Worm (Caenorhabditis elegans) whole organism, early embryonic: ENCODE data around the gene glb-1.

Source experiments
- B0310.2 ChIP-seq: sonication (generic microtip); optimal IDR thresholded peaks from 2 replicates; lab custom pipeline; 2016; ENCODE audit warnings: mild to moderate bottlenecking, missing genetic modification characterization, missing compliant biosample characterization
- F13C5.2 ChIP-seq: sonication (generic microtip); optimal IDR thresholded peaks from 2 replicates; lab custom pipeline; 2017; ENCODE audit warnings: mild to moderate bottlenecking, missing genetic modification characterization, inconsistent platforms, missing compliant biosample characterization
- aly-1 ChIP-seq: sonication (generic microtip); optimal IDR thresholded peaks from 2 replicates; lab custom pipeline; 2016; ENCODE audit warnings: missing genetic modification characterization, missing compliant biosample characterization
- ama-1 ChIP-seq: fragments of 150-350 bp; optimal IDR thresholded peaks from 2 replicates; lab custom pipeline; 2014
- ceh-13 ChIP-seq: fragments of 200-800 bp; sonication (Bioruptor generic); optimal IDR thresholded peaks from 2 replicates; lab custom pipeline; 2018; ENCODE audit warnings: mild to moderate bottlenecking, missing genetic modification characterization, missing compliant biosample characterization
- ceh-36 ChIP-seq: sonication (generic microtip); optimal IDR thresholded peaks from 2 replicates; lab custom pipeline; 2016; ENCODE audit warnings: missing genetic modification characterization, inconsistent platforms, missing compliant biosample characterization
- ets-7 ChIP-seq: sonication (generic microtip); optimal IDR thresholded peaks from 2 replicates; lab custom pipeline; 2016; ENCODE audit warnings: missing genotype, missing genetic modification characterization, missing compliant biosample characterization
- flt-1 ChIP-seq: fragments of 200-800 bp; sonication (Bioruptor generic); IDR thresholded peaks from 2 replicates; pipeline ENCODE4 v1.3.6; 2022; ENCODE audit warnings: missing genetic modification characterization, missing compliant biosample characterization
- hmbx-1 ChIP-seq: sonication (generic microtip); optimal IDR thresholded peaks from 2 replicates; lab custom pipeline; 2016; ENCODE audit warnings: mild to moderate bottlenecking, missing genetic modification characterization, missing compliant biosample characterization
- hmg-4 ChIP-seq: fragments of 200-800 bp; sonication (Bioruptor generic); optimal IDR thresholded peaks from 2 replicates; lab custom pipeline; 2018; ENCODE audit warnings: mild to moderate bottlenecking, missing genetic modification characterization, missing compliant biosample characterization
- hnd-1 ChIP-seq: sonication (generic microtip); optimal IDR thresholded peaks from 2 replicates; lab custom pipeline; 2016; ENCODE audit warnings: missing genetic modification characterization, missing compliant biosample characterization
- pes-1 ChIP-seq: fragments of 200-800 bp; sonication (Bioruptor generic); IDR thresholded peaks from 2 replicates; pipeline ENCODE4 v1.3.6; 2022; ENCODE audit warnings: missing genetic modification reagents, missing genetic modification characterization, missing compliant biosample characterization
- scrt-1 ChIP-seq: fragments of 200-800 bp; sonication (Bioruptor generic); IDR thresholded peaks from 2 replicates; pipeline ENCODE4 v1.3.6; 2022; ENCODE audit warnings: missing genetic modification characterization, missing compliant biosample characterization
- sea-1 ChIP-seq: fragments of 200-800 bp; sonication (Bioruptor generic); conservative IDR thresholded peaks from 2 replicates; pipeline ENCODE4 v1.3.6; 2022; ENCODE audit warnings: missing genetic modification characterization, missing compliant biosample characterization
- tbx-11 ChIP-seq: fragments of 200-800 bp; sonication (Bioruptor generic); IDR thresholded peaks from 2 replicates; pipeline ENCODE4 v1.3.6; 2022; ENCODE audit warnings: missing genetic modification characterization, missing compliant biosample characterization
- tbx-37 ChIP-seq: fragments of 200-800 bp; sonication (Bioruptor generic); conservative IDR thresholded peaks from 2 replicates; pipeline ENCODE4 v1.3.6; 2022; ENCODE audit warnings: missing genetic modification reagents, missing genetic modification characterization, missing compliant biosample characterization
- tra-4 ChIP-seq: sonication (generic microtip); optimal IDR thresholded peaks from 2 replicates; lab custom pipeline; 2017; ENCODE audit warnings: missing genetic modification characterization, missing compliant biosample characterization

glb-1 gene

ce11 chrIII:8919784-8920183 lies 3.3 kb downstream of the glb-1 start, which contains the start of gene ZK637.15:
ZK637.15 (plus strand) TSS chrIII:8920084.
- TF ChIP-seq hmg-4 (no peak), ceh-36 (tag; lab: Kevin White, UChicago) (no peak), pes-1 (no peak), ets-7 (tag; lab: Kevin White, UChicago) (no peak), ama-1 (lab: Kevin White, UChicago) (no peak), sea-1 (GFP tag; lab: Robert Waterston, UW) (no peak), tbx-37 (no peak), flt-1 (GFP tag; lab: Robert Waterston, UW) (no peak), hmbx-1 (tag; lab: Kevin White, UChicago) (no peak), aly-1 (no peak), tra-4 (tag; lab: Kevin White, UChicago) (no peak), tbx-11 (GFP tag; lab: Robert Waterston, UW) (no peak), F13C5.2 (tag; lab: Kevin White, UChicago) (no peak), scrt-1 (GFP tag; lab: Robert Waterston, UW) (no peak), hnd-1 (tag; lab: Kevin White, UChicago) (no peak), B0310.2 (tag; lab: Kevin White, UChicago) (no peak), ceh-13 (no peak)

- TF ChIP-seq ceh-13: no peak
- no peak for TF ChIP-seq tbx-11 (GFP tag; lab: Robert Waterston, UW)
- no peak for TF ChIP-seq hmg-4
- TF ChIP-seq sea-1 (GFP tag; lab: Robert Waterston, UW): no peak
- TF ChIP-seq ceh-36 (tag; lab: Kevin White, UChicago): no peak
- no peak for TF ChIP-seq flt-1 (GFP tag; lab: Robert Waterston, UW)
- TF ChIP-seq hmbx-1 (tag; lab: Kevin White, UChicago): no peak
Observed at ce11 chrIII:8917879-8918381, 5.2 kb downstream of the glb-1 start, which contains the start of gene cdc-25.3. cdc-25.3 (minus strand) TSS chrIII:8917929.

ce11 chrIII:8913469-8913868 lies 9.6 kb downstream of the glb-1 start, which contains the start of gene trxr-2:
trxr-2 (plus strand) TSS chrIII:8913769.
- TF ChIP-seq sea-1 (GFP tag; lab: Robert Waterston, UW): no peak
- no peak for TF ChIP-seq ceh-13
- no peak for TF ChIP-seq scrt-1 (GFP tag; lab: Robert Waterston, UW)
- TF ChIP-seq tra-4 (tag; lab: Kevin White, UChicago): no peak
- TF ChIP-seq tbx-37: no peak
- no peak for TF ChIP-seq hnd-1 (tag; lab: Kevin White, UChicago)
- no peak for TF ChIP-seq hmg-4
- no peak for TF ChIP-seq aly-1
- TF ChIP-seq flt-1 (GFP tag; lab: Robert Waterston, UW): no peak
- TF ChIP-seq ama-1 (lab: Kevin White, UChicago): no peak
- TF ChIP-seq ets-7 (tag; lab: Kevin White, UChicago): no peak
- no peak for TF ChIP-seq tbx-11 (GFP tag; lab: Robert Waterston, UW)
- TF ChIP-seq hmbx-1 (tag; lab: Kevin White, UChicago): no peak
- TF ChIP-seq ceh-36 (tag; lab: Kevin White, UChicago): no peak
- TF ChIP-seq pes-1: no peak
- TF ChIP-seq F13C5.2 (tag; lab: Kevin White, UChicago): no peak
- TF ChIP-seq B0310.2 (tag; lab: Kevin White, UChicago): no peak

ce11 chrIII:8911598-8912194 lies 11.4 kb downstream of the glb-1 start, which contains the start of gene tpk-1:
tpk-1 (plus strand) TSS chrIII:8912144.
- no peak for TF ChIP-seq hmbx-1 (tag; lab: Kevin White, UChicago)
- no peak for TF ChIP-seq tbx-37
- no peak for TF ChIP-seq hnd-1 (tag; lab: Kevin White, UChicago)
- no peak for TF ChIP-seq B0310.2 (tag; lab: Kevin White, UChicago)
- no peak for TF ChIP-seq ama-1 (lab: Kevin White, UChicago)
- TF ChIP-seq hmg-4: no peak
- TF ChIP-seq scrt-1 (GFP tag; lab: Robert Waterston, UW): no peak
- TF ChIP-seq flt-1 (GFP tag; lab: Robert Waterston, UW): no peak
- TF ChIP-seq ets-7 (tag; lab: Kevin White, UChicago): no peak

ce11 chrIII:8910139-8910538 lies 13.0 kb downstream of the glb-1 start:
- TF ChIP-seq sea-1 (GFP tag; lab: Robert Waterston, UW) (no peak), hmg-4 (no peak), scrt-1 (GFP tag; lab: Robert Waterston, UW) (no peak), tra-4 (tag; lab: Kevin White, UChicago) (no peak), ama-1 (lab: Kevin White, UChicago) (no peak), ceh-36 (tag; lab: Kevin White, UChicago) (no peak), pes-1 (no peak)

ce11 chrIII:8904914-8905665 lies 18.0 kb downstream of the glb-1 start, which contains the start of gene unc-32:
unc-32 (plus strand) TSS chrIII:8905615.
- TF ChIP-seq ceh-13 (no peak), tra-4 (tag; lab: Kevin White, UChicago) (no peak), ama-1 (lab: Kevin White, UChicago) (no peak), B0310.2 (tag; lab: Kevin White, UChicago) (no peak), ceh-36 (tag; lab: Kevin White, UChicago) (no peak), aly-1 (no peak), pes-1 (no peak), ets-7 (tag; lab: Kevin White, UChicago) (no peak), hmg-4 (no peak), F13C5.2 (tag; lab: Kevin White, UChicago) (no peak)

- TF ChIP-seq scrt-1 (GFP tag; lab: Robert Waterston, UW): no peak
- TF ChIP-seq ceh-13: no peak
- no peak for TF ChIP-seq ceh-36 (tag; lab: Kevin White, UChicago)
- TF ChIP-seq hmg-4: peak; percentile 70
- TF ChIP-seq pes-1: peak; percentile 36; the same call in 1 of the 2 replicates
- peak; percentile 77 for TF ChIP-seq F13C5.2 (tag; lab: Kevin White, UChicago)
Observed at ce11 chrIII:8904044-8904443, 19.0 kb downstream of the glb-1 start, which contains the start of gene lin-9. lin-9 (minus strand) TSS chrIII:8904131.
